Worm (Caenorhabditis elegans) whole organism, young adult: ENCODE measurements around the gene D1022.2.

Experiments
- Y67H2A.10 ChIP-seq: fragments of 200-800 bp; sonication (Bioruptor generic); conservative IDR thresholded peaks from 2 replicates; pipeline ENCODE4 v1.3.6; 2022; ENCODE audit warnings: missing genetic modification reagents, missing genetic modification characterization, missing compliant biosample characterization
- ama-1 ChIP-seq, 3 experiments: fragments of 150-350 bp in 1 of 3; sonication (generic microtip) in 2 of 3; optimal IDR thresholded peaks; 2 replicates each; lab custom pipeline; 2014 to 2018; ENCODE audit warnings: missing biosample characterization in 2 of 3, missing genetic modification characterization in 2 of 3, missing genetic modification reagents in 2 of 3
- attf-3 ChIP-seq: fragments of 200-800 bp; sonication (Bioruptor generic); conservative IDR thresholded peaks from 2 replicates; pipeline ENCODE4 v1.3.6; 2022; ENCODE audit warnings: missing genetic modification reagents, missing genetic modification characterization, missing compliant biosample characterization
- bed-2 ChIP-seq: fragments of 200-800 bp; sonication (Bioruptor generic); IDR thresholded peaks from 2 replicates; pipeline ENCODE4 v1.3.6; 2022; ENCODE audit warnings: missing genetic modification reagents, missing genetic modification characterization, missing compliant biosample characterization
- egrh-3 ChIP-seq: fragments of 200-800 bp; sonication (Bioruptor generic); IDR thresholded peaks from 2 replicates; pipeline ENCODE4 v1.3.6; 2022; ENCODE audit warnings: missing genetic modification reagents, missing genetic modification characterization, missing compliant biosample characterization
- gei-17 ChIP-seq: fragments of 200-800 bp; sonication (Bioruptor generic); optimal IDR thresholded peaks from 2 replicates; lab custom pipeline; 2018; ENCODE audit warnings: mild to moderate bottlenecking, missing genetic modification characterization, missing compliant biosample characterization
- hlh-12 ChIP-seq: sonication (generic microtip); optimal IDR thresholded peaks from 2 replicates; lab custom pipeline; 2016; ENCODE audit warnings: missing genetic modification characterization, missing compliant biosample characterization
- hlh-26 ChIP-seq: fragments of 200-800 bp; sonication (Bioruptor generic); conservative IDR thresholded peaks from 2 replicates; pipeline ENCODE4 v1.3.6; 2022; ENCODE audit warnings: missing genetic modification reagents, missing genetic modification characterization, missing compliant biosample characterization
- hmg-1.2 ChIP-seq: fragments of 200-800 bp; sonication (Bioruptor generic); IDR thresholded peaks from 2 replicates; pipeline ENCODE4 v1.3.6; 2022; ENCODE audit warnings: missing genetic modification reagents, missing genetic modification characterization, missing compliant biosample characterization
- lin-54 ChIP-seq: fragments of 200-800 bp; sonication (Bioruptor generic); optimal IDR thresholded peaks from 2 replicates; lab custom pipeline; 2018; ENCODE audit warnings: mild to moderate bottlenecking, missing genetic modification characterization, missing compliant biosample characterization
- mel-28 ChIP-seq: sonication (generic microtip); optimal IDR thresholded peaks from 2 replicates; lab custom pipeline; 2016; ENCODE audit warnings: borderline replicate concordance, mild to moderate bottlenecking, missing genetic modification characterization, missing compliant biosample characterization
- rcor-1 ChIP-seq: fragments of 200-800 bp; sonication (Bioruptor generic); IDR thresholded peaks from 2 replicates; pipeline ENCODE4 v1.3.6; 2022; ENCODE audit warnings: missing genetic modification reagents, missing genetic modification characterization, missing compliant biosample characterization
- unc-62 ChIP-seq: fragments of 150-350 bp; optimal IDR thresholded peaks from 2 replicates; lab custom pipeline; 2014; ENCODE audit warnings: missing biosample characterization, missing genetic modification reagents, missing genetic modification characterization

ce11 chrII:7505005-7505404 lies 45.7 kb downstream of the D1022.2 start, which contains the start of gene C28F5.1:
- TF ChIP-seq hlh-26 (no peak), rcor-1 (GFP tag; lab: Robert Waterston, UW) (no peak), Y67H2A.10 (GFP tag; lab: Robert Waterston, UW) (no peak), attf-3 (GFP tag; lab: Robert Waterston, UW) (no peak), ama-1 (optimal IDR thresholded peaks at IDR 0.05; lab: Kevin White, UChicago) (no peak), ama-1 (GFP tag; optimal IDR thresholded peaks at IDR 0.05; lab: Kevin White, UChicago) (no peak), unc-62 (no peak), lin-54 (no peak), gei-17 (GFP tag; lab: Kevin White, UChicago) (no peak), bed-2 (GFP tag; lab: Robert Waterston, UW) (no peak), hlh-12 (tag; lab: Kevin White, UChicago) (no peak), hmg-1.2 (GFP tag; lab: Robert Waterston, UW) (no peak), egrh-3 (GFP tag; lab: Robert Waterston, UW) (no peak), mel-28 (no peak)
